Fruit fly (Drosophila melanogaster) whole organism, wandering third instar larva: ENCODE data around the gene CG15423.

ENCODE experiments used
- Abd-B ChIP-seq: fragments of >200 bp; optimal IDR thresholded peaks from 2 replicates; lab custom pipeline; 2017; ENCODE audit warnings: missing biosample characterization, missing genetic modification characterization
- CG32264 ChIP-seq: fragments of 200-800 bp; sonication (Bioruptor generic); optimal IDR thresholded peaks from 2 replicates; lab custom pipeline; 2016; ENCODE audit warnings: missing biosample characterization, missing genetic modification characterization
- CG9705 ChIP-seq: fragments of 200-800 bp; sonication (Bioruptor generic); optimal IDR thresholded peaks from 2 replicates; lab custom pipeline; 2018; ENCODE audit warnings: missing biosample characterization, mild to moderate bottlenecking, missing genetic modification characterization
- CrebA ChIP-seq: fragments of 200-800 bp; sonication (Bioruptor generic); optimal IDR thresholded peaks from 2 replicates; lab custom pipeline; 2016; ENCODE audit warnings: missing biosample characterization, mild to moderate bottlenecking, missing genetic modification characterization, borderline replicate concordance
- Dif ChIP-seq: fragments of 200-275, 200-300 bp; sonication (Bioruptor generic); optimal IDR thresholded peaks from 2 replicates; lab custom pipeline; 2018; ENCODE audit warnings: missing biosample characterization, missing genetic modification characterization; ENCODE audit not compliant: partially characterized antibody
- GATAd ChIP-seq: sonication (Bioruptor generic); optimal IDR thresholded peaks from 2 replicates; lab custom pipeline; 2016; ENCODE audit warnings: missing biosample characterization, missing genetic modification characterization
- HLH106 ChIP-seq: fragments of 200-800 bp; optimal IDR thresholded peaks from 3 replicates; lab custom pipeline; 2019; ENCODE audit warnings: missing biosample characterization, mild to moderate bottlenecking, missing genetic modification characterization, moderate library complexity
- Hnf4 ChIP-seq: fragments of 200-800 bp; sonication (Bioruptor generic); optimal IDR thresholded peaks from 2 replicates; lab custom pipeline; 2016; ENCODE audit warnings: missing biosample characterization, mild to moderate bottlenecking, missing genetic modification characterization
- Hr78 ChIP-seq: fragments of >200 bp; optimal IDR thresholded peaks from 2 replicates; lab custom pipeline; 2017; ENCODE audit warnings: missing biosample characterization, missing genetic modification characterization
- Hr83 ChIP-seq: fragments of 200-300 bp; sonication (Bioruptor generic); optimal IDR thresholded peaks from 2 replicates; lab custom pipeline; 2016; ENCODE audit warnings: missing biosample characterization, mild to moderate bottlenecking, missing genetic modification characterization, moderate library complexity; ENCODE audit not compliant: poor library complexity, severe bottlenecking
- Jra ChIP-seq: sonication (Bioruptor generic); optimal IDR thresholded peaks from 2 replicates; lab custom pipeline; 2016; ENCODE audit warnings: missing biosample characterization, missing genetic modification characterization
- Mio ChIP-seq: sonication (Bioruptor generic); optimal IDR thresholded peaks from 2 replicates; lab custom pipeline; 2016; ENCODE audit warnings: missing biosample characterization, missing genetic modification characterization
- Myc ChIP-seq: fragments of >200 bp; optimal IDR thresholded peaks from 2 replicates; lab custom pipeline; 2017
- N ChIP-seq: fragments of >200 bp; optimal IDR thresholded peaks from 2 replicates; lab custom pipeline; 2018; ENCODE audit warnings: missing biosample characterization, missing external identifiers, missing genetic modification characterization
- OdsH ChIP-seq: fragments of 200-800 bp; sonication (Bioruptor generic); optimal IDR thresholded peaks from 2 replicates; lab custom pipeline; 2016; ENCODE audit warnings: missing biosample characterization, mild to moderate bottlenecking, missing genetic modification characterization
- Sp1 ChIP-seq: fragments of 200-800 bp; sonication (Bioruptor generic); optimal IDR thresholded peaks from 3 replicates; lab custom pipeline; 2019; ENCODE audit warnings: missing biosample characterization, mild to moderate bottlenecking, missing genetic modification characterization, moderate library complexity
- Vsx2 ChIP-seq: fragments of 200-300, 225-300 bp; sonication (Bioruptor generic); optimal IDR thresholded peaks from 2 replicates; lab custom pipeline; 2018; ENCODE audit warnings: missing biosample characterization, missing genetic modification characterization; ENCODE audit not compliant: partially characterized antibody
- brk ChIP-seq: fragments of 200-800 bp; sonication (Bioruptor generic); optimal IDR thresholded peaks from 2 replicates; lab custom pipeline; 2016; ENCODE audit warnings: missing biosample characterization, mild to moderate bottlenecking, missing genetic modification characterization
- dl ChIP-seq, 2 experiments: fragments of 175-275, 200-275 bp in 1 of 2; fragments of 200-275 bp in 1 of 2; sonication (Bioruptor generic); optimal IDR thresholded peaks; lab custom pipeline; 2018; ENCODE audit warnings: mild to moderate bottlenecking in 2 of 2, missing biosample characterization in 2 of 2, missing genetic modification characterization in 2 of 2, moderate library complexity in 2 of 2; ENCODE audit not compliant: partially characterized antibody in 2 of 2, insufficient read depth in 1 of 2
- dmrt93B ChIP-seq: fragments of 200-800 bp; sonication (Bioruptor generic); optimal IDR thresholded peaks from 2 replicates; lab custom pipeline; 2018; ENCODE audit warnings: missing biosample characterization, mild to moderate bottlenecking, missing genetic modification characterization
- dsf ChIP-seq: sonication (Bioruptor generic); optimal IDR thresholded peaks from 2 replicates; lab custom pipeline; 2016; ENCODE audit warnings: missing biosample characterization, missing genetic modification characterization, borderline replicate concordance
- ey ChIP-seq: fragments of 200-800 bp; sonication (Bioruptor generic); optimal IDR thresholded peaks from 2 replicates; lab custom pipeline; 2016; ENCODE audit warnings: missing biosample characterization, missing genetic modification characterization
- foxo ChIP-seq, 2 experiments: fragments of 200-800 bp; sonication (Bioruptor generic); optimal IDR thresholded peaks; 2 replicates in 1 of 2; 3 replicates in 1 of 2; lab custom pipeline; 2016 to 2017; ENCODE audit warnings: missing biosample characterization in 2 of 2, missing genetic modification characterization in 2 of 2
- fru ChIP-seq: fragments of 200-800 bp; sonication (Bioruptor generic); optimal IDR thresholded peaks from 3 replicates; lab custom pipeline; 2016; ENCODE audit warnings: missing biosample characterization, mild to moderate bottlenecking, missing genetic modification characterization
- lola ChIP-seq: fragments of >200 bp; optimal IDR thresholded peaks from 2 replicates; lab custom pipeline; 2017; ENCODE audit warnings: missing biosample characterization, missing genetic modification characterization
- pan ChIP-seq: fragments of >200 bp; optimal IDR thresholded peaks from 2 replicates; lab custom pipeline; 2017
- psq ChIP-seq: fragments of 200-800 bp; sonication (Bioruptor generic); optimal IDR thresholded peaks from 3 replicates; lab custom pipeline; 2017; ENCODE audit warnings: missing biosample characterization, mild to moderate bottlenecking, missing genetic modification characterization, moderate library complexity
- sage ChIP-seq: fragments of 200-800 bp; sonication (Bioruptor generic); optimal IDR thresholded peaks from 2 replicates; lab custom pipeline; 2016; ENCODE audit warnings: missing biosample characterization, mild to moderate bottlenecking, missing genetic modification characterization
- sv ChIP-seq: fragments of 200-800 bp; sonication (Bioruptor generic); optimal IDR thresholded peaks from 3 replicates; lab custom pipeline; 2016; ENCODE audit warnings: missing biosample characterization, missing genetic modification characterization
- tai ChIP-seq: sonication (Bioruptor generic); optimal IDR thresholded peaks from 2 replicates; lab custom pipeline; 2016; ENCODE audit warnings: missing biosample characterization, missing genetic modification characterization
- usp ChIP-seq: fragments of >200 bp; optimal IDR thresholded peaks from 2 replicates; lab custom pipeline; 2017; ENCODE audit warnings: missing biosample characterization, missing genetic modification characterization
- woc ChIP-seq: sonication (Bioruptor generic); optimal IDR thresholded peaks from 2 replicates; lab custom pipeline; 2016; ENCODE audit warnings: missing biosample characterization, mild to moderate bottlenecking, missing genetic modification characterization

The CG15423 gene

DNA sequence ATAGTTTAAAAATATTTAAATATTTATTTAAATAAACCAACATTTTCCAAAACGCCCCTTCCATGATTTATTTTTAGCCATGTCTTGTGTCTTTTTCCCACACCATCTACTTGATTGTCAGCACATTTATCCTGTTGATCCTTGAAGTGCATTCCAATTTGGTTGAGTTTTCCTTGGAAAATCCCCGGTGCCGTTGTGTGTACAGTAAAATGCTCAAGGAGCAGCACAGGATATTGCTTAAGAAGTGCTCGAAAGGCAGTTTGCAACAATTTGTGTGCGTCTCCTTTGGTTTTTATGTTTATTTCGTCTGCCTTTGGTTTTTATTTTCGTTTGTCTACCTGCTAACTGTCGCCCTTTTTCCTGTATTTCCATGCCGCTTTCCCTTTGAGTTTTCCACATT, 28.5 kb downstream of the CG15423 start:
- TF ChIP-seq usp (GFP tag; lab: Kevin White, UChicago) (no peak), Hnf4 (no peak), pan (lab: Kevin White, UChicago) (no peak), Myc (lab: Kevin White, UChicago) (no peak), OdsH (no peak), lola (no peak), foxo (GFP tag; optimal IDR thresholded peaks at IDR 0.05; lab: Kevin White, UChicago) (no peak), dsf (no peak)
- TF ChIP-seq, all 38 proteins: peak for 0

DNA sequence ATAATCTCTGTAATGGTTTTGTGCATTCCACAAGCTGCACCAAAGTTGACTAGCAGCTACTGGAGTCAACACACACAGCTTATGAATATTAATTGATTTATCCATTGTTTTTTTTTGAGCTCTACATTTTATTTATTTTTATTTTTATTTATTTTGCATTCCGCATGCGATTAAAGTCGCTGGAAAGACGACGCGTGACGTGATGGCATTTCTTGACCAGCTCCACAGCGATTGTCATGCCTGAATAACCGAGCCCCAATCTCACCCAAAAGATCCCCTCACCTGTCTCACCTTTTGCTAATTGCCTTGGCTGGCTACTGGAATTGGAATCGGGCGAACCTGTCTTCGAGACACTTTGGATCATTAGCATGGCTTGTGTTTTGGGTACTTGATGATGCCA, 30.5 kb downstream of the CG15423 start:
- TF ChIP-seq Vsx2 (GFP tag; lab: Kevin White, UChicago) (no peak), pan (lab: Kevin White, UChicago) (no peak), Hr83 (GFP tag; lab: Kevin White, UChicago) (no peak), Sp1 (GFP tag; lab: Kevin White, UChicago) (no peak), psq (GFP tag; lab: Kevin White, UChicago) (no peak), Abd-B (GFP tag; lab: Kevin White, UChicago) (no peak), OdsH (no peak)

- no peak for TF ChIP-seq Dif (GFP tag; lab: Kevin White, UChicago)
- peak; percentile 33 for TF ChIP-seq sage (GFP tag; lab: Kevin White, UChicago)
- peak; percentile 25 for TF ChIP-seq CrebA
- no peak for TF ChIP-seq usp (GFP tag; lab: Kevin White, UChicago)
- TF ChIP-seq psq (GFP tag; lab: Kevin White, UChicago), result peak; percentile 91
- TF ChIP-seq woc (GFP tag; lab: Kevin White, UChicago), result no peak
Observed at dm6 chr2L:4037015-4037414, 31.2 kb downstream of the CG15423 start.

dm6 chr2L:4038073-4038699, 32.3 kb downstream of the CG15423 start:
- TF ChIP-seq N (GFP tag; lab: Kevin White, UChicago) (no peak), dl (GFP tag; optimal IDR thresholded peaks at IDR 0.05; lab: Kevin White, UChicago; ENCODE audit: insufficient read depth in 1 of 2, partially characterized antibody in 2 of 2) (no peak), Dif (GFP tag; lab: Kevin White, UChicago) (no peak), fru (GFP tag; lab: Kevin White, UChicago) (no peak), tai (GFP tag; lab: Kevin White, UChicago) (no peak), psq (GFP tag; lab: Kevin White, UChicago) (no peak), Vsx2 (GFP tag; lab: Kevin White, UChicago) (no peak), CG32264 (GFP tag; lab: Kevin White, UChicago) (no peak), HLH106 (tag; lab: Kevin White, UChicago) (no peak), CG9705 (no peak), Mio (GFP tag; lab: Kevin White, UChicago) (no peak), usp (GFP tag; lab: Kevin White, UChicago) (no peak), Jra (GFP tag; lab: Kevin White, UChicago) (no peak), sage (GFP tag; lab: Kevin White, UChicago) (no peak), Hr78 (GFP tag; lab: Kevin White, UChicago) (no peak)

dm6 chr2L:4043052-4043451, 37.2 kb downstream of the CG15423 start:
- TF ChIP-seq Hnf4 (no peak), sv (GFP tag; lab: Kevin White, UChicago) (no peak), dmrt93B (GFP tag; lab: Kevin White, UChicago) (no peak), Myc (lab: Kevin White, UChicago) (no peak), GATAd (GFP tag; lab: Kevin White, UChicago) (no peak), brk (GFP tag; lab: Kevin White, UChicago) (no peak), sage (GFP tag; lab: Kevin White, UChicago) (no peak), HLH106 (tag; lab: Kevin White, UChicago) (no peak), pan (lab: Kevin White, UChicago) (no peak), Jra (GFP tag; lab: Kevin White, UChicago) (no peak), OdsH (no peak), foxo (GFP tag; optimal IDR thresholded peaks at IDR 0.05; lab: Kevin White, UChicago) (no peak), Abd-B (GFP tag; lab: Kevin White, UChicago) (no peak), CG32264 (GFP tag; lab: Kevin White, UChicago) (no peak), ey (GFP tag; lab: Kevin White, UChicago) (no peak)
- TF ChIP-seq, all 38 proteins: peak for 0
